Fruit fly (Drosophila melanogaster): ENCODE data around the gene CG4829.

CG4829 gene

DNA sequence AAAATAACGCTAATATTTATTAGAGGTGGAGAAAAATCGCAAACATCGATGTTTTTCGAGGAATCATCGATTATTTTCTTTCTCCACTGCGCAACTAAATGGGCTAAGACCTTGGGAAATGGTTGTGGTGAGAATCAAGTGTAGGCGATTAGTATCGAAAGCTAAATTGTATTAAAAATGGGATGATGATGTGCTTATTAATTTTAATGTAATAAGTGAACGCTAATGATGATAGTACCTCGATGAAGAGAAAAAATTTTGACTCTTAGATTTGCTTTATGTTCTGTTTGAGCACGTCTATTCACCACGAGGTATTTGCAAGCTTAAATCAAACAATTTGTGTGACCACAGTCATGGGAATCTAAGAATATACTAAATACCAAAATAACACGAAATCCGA lies 8.2 kb upstream of the CG4829 start, which contains the start of the genes Rai1 and CG13005 (continued):
- TF ChIP-seq zen2 (GFP tag; IDR thresholded peaks at IDR 0.05; ENCODE audit: partially characterized antibody): peak; percentile 58; the same call in 1 of the 3 replicates
- peak; percentile 80 for TF ChIP-seq CG16813 (GFP tag; IDR thresholded peaks at IDR 0.05; ENCODE audit: partially characterized antibody)
- peak; percentile 75 for TF ChIP-seq E2f2 (GFP tag; IDR thresholded peaks at IDR 0.05)
- TF ChIP-seq ac (GFP tag; optimal IDR thresholded peaks at IDR 0.05): no peak
- peak; percentile 76; the same call in 1 of the 4 replicates for TF ChIP-seq chinmo (GFP tag; IDR thresholded peaks at IDR 0.05; ENCODE audit: partially characterized antibody)
- TF ChIP-seq Doc3 (GFP tag; IDR thresholded peaks at IDR 0.05; ENCODE audit: partially characterized antibody): peak; percentile 84
- TF ChIP-seq Dp (GFP tag; optimal IDR thresholded peaks at IDR 0.05): peak; percentile 70
- TF ChIP-seq CG11398 (GFP tag; optimal IDR thresholded peaks at IDR 0.05): no peak
- peak; percentile 53; the same call in 1 of the 3 replicates for TF ChIP-seq CG7357 (GFP tag; IDR thresholded peaks at IDR 0.05)
- TF ChIP-seq CG17568 (GFP tag; optimal IDR thresholded peaks at IDR 0.05): no peak
- 0 out of 3 replicates have a peak, but pooled peaks have one; percentile 67 for TF ChIP-seq mld (GFP tag; IDR thresholded peaks at IDR 0.05; ENCODE audit: partially characterized antibody)
- no peak for TF ChIP-seq CG6272 (GFP tag; IDR thresholded peaks at IDR 0.05)
- TF ChIP-seq phol (tag; optimal IDR thresholded peaks at IDR 0.05): peak; percentile 7
- 0 out of 3 replicates have a peak, but pooled peaks have one; percentile 33 for TF ChIP-seq row (GFP tag; IDR thresholded peaks at IDR 0.05)
- peak; percentile 43 for TF ChIP-seq CG8290 (GFP tag; optimal IDR thresholded peaks at IDR 0.05)
- TF ChIP-seq CG8290 (tag; optimal IDR thresholded peaks at IDR 0.05): peak in 1 of 2 experiments; percentile 31
- peak; percentile 53 for TF ChIP-seq CG9797 (GFP tag; optimal IDR thresholded peaks at IDR 0.05)
- peak; percentile 79 for TF ChIP-seq CG2129 (GFP tag; IDR thresholded peaks at IDR 0.05; ENCODE audit: partially characterized antibody)
- peak; percentile 95 for TF ChIP-seq ftz-f1 (GFP tag; optimal IDR thresholded peaks at IDR 0.05)
- no peak for TF ChIP-seq CG6689 (GFP tag; IDR thresholded peaks at IDR 0.05)
- no peak for TF ChIP-seq dimm (GFP tag; IDR thresholded peaks at IDR 0.05)
- peak; percentile 47 for TF ChIP-seq CoRest (tag; optimal IDR thresholded peaks at IDR 0.05)
- peak in 1 of 3 experiments; percentile 55 for TF ChIP-seq Stat92E (GFP tag; optimal IDR thresholded peaks at IDR 0.05)
- TF ChIP-seq Dll (GFP tag; IDR thresholded peaks at IDR 0.05; ENCODE audit: partially characterized antibody): peak; percentile 89
- peak; percentile 89 for TF ChIP-seq CG13287 (GFP tag; IDR thresholded peaks at IDR 0.05; ENCODE audit: partially characterized antibody)
- no peak for TF ChIP-seq YL-1 (GFP tag; optimal IDR thresholded peaks at IDR 0.05)
- peak; percentile 80 for TF ChIP-seq amos (GFP tag; IDR thresholded peaks at IDR 0.05; ENCODE audit: partially characterized antibody)
- TF ChIP-seq jing (GFP tag; optimal IDR thresholded peaks at IDR 0.05): no peak
- TF ChIP-seq ewg (GFP tag; optimal IDR thresholded peaks at IDR 0.05): peak; percentile 54
- peak; percentile 55 for TF ChIP-seq Ets97D (GFP tag; optimal IDR thresholded peaks at IDR 0.05)
- peak; percentile 83 for TF ChIP-seq vnd (GFP tag; IDR thresholded peaks at IDR 0.05; ENCODE audit: partially characterized antibody)
- peak; percentile 74 for TF ChIP-seq Bgb (GFP tag; IDR thresholded peaks at IDR 0.05; ENCODE audit: partially characterized antibody)
- TF ChIP-seq CG3726 (GFP tag; IDR thresholded peaks at IDR 0.05): no peak
- TF ChIP-seq CG6791 (GFP tag; IDR thresholded peaks at IDR 0.05; ENCODE audit: partially characterized antibody): peak; percentile 86; the same call in 2 of the 3 replicates
- TF ChIP-seq Nf-YA (GFP tag; IDR thresholded peaks at IDR 0.05): no peak
- peak; percentile 48 for TF ChIP-seq CG2116 (GFP tag; optimal IDR thresholded peaks at IDR 0.05)
- TF ChIP-seq Scr (GFP tag; IDR thresholded peaks at IDR 0.05; ENCODE audit: partially characterized antibody): peak; percentile 89
- peak; percentile 83 for TF ChIP-seq sna (GFP tag; IDR thresholded peaks at IDR 0.05; ENCODE audit: partially characterized antibody)
- peak; percentile 84 for TF ChIP-seq BEAF-32 (GFP tag; optimal IDR thresholded peaks at IDR 0.05)
- TF ChIP-seq stwl (tag; optimal IDR thresholded peaks at IDR 0.05): peak; percentile 57
- peak; percentile 81 for TF ChIP-seq CG14860 (GFP tag; IDR thresholded peaks at IDR 0.05; ENCODE audit: partially characterized antibody)
- TF ChIP-seq CG42726 (GFP tag; IDR thresholded peaks at IDR 0.05; ENCODE audit: partially characterized antibody): peak; percentile 67; the same call in 1 of the 2 replicates
- peak; percentile 29 for TF ChIP-seq CG14710 (tag; optimal IDR thresholded peaks at IDR 0.05)
- peak; percentile 79 for TF ChIP-seq CG34224 (GFP tag; IDR thresholded peaks at IDR 0.05; ENCODE audit: partially characterized antibody)
- TF ChIP-seq bbx (GFP tag; IDR thresholded peaks at IDR 0.05; ENCODE audit: partially characterized antibody): peak; percentile 86
- TF ChIP-seq CG18619 (GFP tag; optimal IDR thresholded peaks at IDR 0.05): no peak
- TF ChIP-seq CG4617 (GFP tag; optimal IDR thresholded peaks at IDR 0.05; ENCODE audit: borderline replicate concordance): peak; percentile 13

Measured in whole organism, embryonic.